Worm (Caenorhabditis elegans): ENCODE data around the gene aat-1.

DNA sequence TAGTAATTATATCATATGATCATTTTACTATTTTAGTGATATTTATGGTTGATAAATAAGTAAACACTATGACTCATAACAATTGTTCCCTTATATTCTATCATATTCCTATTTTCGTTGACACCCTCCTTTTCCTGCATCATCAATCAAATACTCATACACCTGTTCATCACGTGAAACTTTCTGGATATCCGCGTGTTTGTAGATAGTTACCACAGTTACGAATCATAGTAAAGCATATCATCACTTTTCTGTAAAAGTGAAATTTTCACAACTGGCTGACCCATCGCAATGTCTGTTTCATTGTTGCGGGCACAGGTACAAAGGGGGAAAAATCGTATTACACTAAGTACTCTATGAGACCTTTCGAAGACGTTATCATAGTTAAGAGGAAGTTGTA lies 32.4 kb upstream of the aat-1 start:
- TF ChIP-seq ceh-82 (tag; optimal IDR thresholded peaks at IDR 0.05) (no peak), fkh-10 (GFP tag; optimal IDR thresholded peaks at IDR 0.05) (no peak), pqm-1 (tag; optimal IDR thresholded peaks at IDR 0.05) (no peak), unc-62 (GFP tag; optimal IDR thresholded peaks at IDR 0.05 in 1 of 2) (no peak), unc-62 (tag; optimal IDR thresholded peaks at IDR 0.05) (no peak), aly-2 (tag; optimal IDR thresholded peaks at IDR 0.05) (no peak), nhr-6 (tag; optimal IDR thresholded peaks at IDR 0.05) (no peak), Y75B8A.6 (GFP tag; IDR thresholded peaks at IDR 0.05) (no peak), unc-39 (tag; optimal IDR thresholded peaks at IDR 0.05) (no peak)
